Worm (Caenorhabditis elegans) whole organism, mixed stage, embryonic: Measurements from ENCODE around the gene F47B7.5.

Experiments used
- blmp-1 ChIP-seq: fragments of 150-350 bp; optimal IDR thresholded peaks from 2 replicates; lab custom pipeline; 2014; ENCODE audit warnings: missing biosample characterization, missing genetic modification characterization
- ceh-43 ChIP-seq: fragments of 200-800 bp; sonication (Bioruptor generic); optimal IDR thresholded peaks from 2 replicates; lab custom pipeline; 2018; ENCODE audit warnings: mild to moderate bottlenecking, missing genetic modification characterization, moderate library complexity, missing compliant biosample characterization
- ceh-83 ChIP-seq: fragments of 200-800 bp; sonication (Bioruptor generic); optimal IDR thresholded peaks from 2 replicates; lab custom pipeline; 2018; ENCODE audit warnings: mild to moderate bottlenecking, missing genetic modification characterization, missing compliant biosample characterization
- drap-1 ChIP-seq: fragments of 200-800 bp; sonication (Bioruptor generic); optimal IDR thresholded peaks from 3 replicates; lab custom pipeline; 2018; ENCODE audit warnings: mild to moderate bottlenecking, missing genetic modification characterization, missing compliant biosample characterization
- lin-13 ChIP-seq: fragments of 150-350 bp; optimal IDR thresholded peaks from 2 replicates; lab custom pipeline; 2014; ENCODE audit warnings: missing biosample characterization, missing genetic modification characterization
- nhr-12 ChIP-seq: fragments of 150-350 bp; optimal IDR thresholded peaks from 2 replicates; lab custom pipeline; 2014; ENCODE audit warnings: missing biosample characterization, missing genetic modification characterization
- nhr-237 ChIP-seq: fragments of 150-350 bp; optimal IDR thresholded peaks from 2 replicates; lab custom pipeline; 2014; ENCODE audit warnings: missing biosample characterization, missing genetic modification characterization
- nhr-28 ChIP-seq: fragments of 150-350 bp; optimal IDR thresholded peaks from 2 replicates; lab custom pipeline; 2014; ENCODE audit warnings: missing biosample characterization, missing genetic modification characterization
- nhr-76 ChIP-seq: sonication (generic microtip); optimal IDR thresholded peaks from 2 replicates; lab custom pipeline; 2017; ENCODE audit warnings: missing biosample characterization, missing genetic modification characterization
- pha-4 ChIP-seq: fragments of 150-350 bp; optimal IDR thresholded peaks from 2 replicates; lab custom pipeline; 2018; ENCODE audit warnings: missing biosample characterization, missing genetic modification reagents, missing genetic modification characterization
- snpc-4 ChIP-seq: fragments of 150-350 bp; optimal IDR thresholded peaks from 2 replicates; lab custom pipeline; 2014; ENCODE audit warnings: missing biosample characterization, missing genetic modification characterization
- unc-39 ChIP-seq: fragments of 150-350 bp; optimal IDR thresholded peaks from 2 replicates; lab custom pipeline; 2014; ENCODE audit warnings: missing biosample characterization, missing genetic modification characterization
- unc-62 ChIP-seq: fragments of 150-350 bp; optimal IDR thresholded peaks from 2 replicates; lab custom pipeline; 2014; ENCODE audit warnings: missing biosample characterization, missing genetic modification reagents, missing genetic modification characterization

ce11 chrX:3804837-3805236, 36.2 kb upstream of the F47B7.5 start, which contains the start of gene F35A5.2:
- TF ChIP-seq lin-13 (tag; lab: Kevin White, UChicago) = no peak
- TF ChIP-seq unc-62 = no peak
- no peak for TF ChIP-seq nhr-28 (tag; lab: Kevin White, UChicago)
- no peak for TF ChIP-seq unc-39 (tag; lab: Kevin White, UChicago)
- no peak for TF ChIP-seq drap-1 (GFP tag; lab: Kevin White, UChicago)
- no peak for TF ChIP-seq ceh-43 (GFP tag; lab: Kevin White, UChicago)
- TF ChIP-seq nhr-12 = no peak
- no peak for TF ChIP-seq pha-4
- TF ChIP-seq blmp-1 (tag; lab: Kevin White, UChicago) = no peak
- TF ChIP-seq nhr-76 (tag; lab: Kevin White, UChicago) = no peak
- TF ChIP-seq snpc-4 (tag; lab: Kevin White, UChicago) = no peak
- TF ChIP-seq nhr-237 (tag; lab: Kevin White, UChicago) = no peak
- TF ChIP-seq ceh-83 (GFP tag; lab: Kevin White, UChicago) = no peak
